Fruit fly (Drosophila melanogaster) whole organism: Measurements from ENCODE around the gene mRpS10.

Source experiments
- Dll ChIP-seq: fragments of >200 bp; optimal IDR thresholded peaks from 2 replicates; lab custom pipeline; 2017
- EcR ChIP-seq, 2 experiments: fragments of >200 bp; optimal IDR thresholded peaks; 2 replicates each; lab custom pipeline; 2017; ENCODE audit warnings: missing biosample characterization in 2 of 2, missing genetic modification characterization in 2 of 2, missing genetic modification reagents in 2 of 2
- pan ChIP-seq: fragments of >200 bp; optimal IDR thresholded peaks from 2 replicates; lab custom pipeline; 2017
- psq ChIP-seq: fragments of >200 bp; optimal IDR thresholded peaks from 2 replicates; lab custom pipeline; 2017
- usp ChIP-seq: fragments of >200 bp; optimal IDR thresholded peaks from 2 replicates; lab custom pipeline; 2017; ENCODE audit warnings: missing biosample characterization, missing genetic modification characterization, mixed read lengths

dm6 chr3R:15181467-15181866 lies 48.0 kb upstream of the mRpS10 start, which contains the start of gene Mf:
- no peak for TF ChIP-seq psq (lab: Kevin White, UChicago)
- no peak for TF ChIP-seq pan (lab: Kevin White, UChicago)
- no peak for TF ChIP-seq usp (GFP tag; lab: Kevin White, UChicago)
- TF ChIP-seq Dll (lab: Kevin White, UChicago): no peak
- no peak for TF ChIP-seq EcR (GFP tag; optimal IDR thresholded peaks at IDR 0.05; lab: Kevin White, UChicago)
